Worm (Caenorhabditis elegans): ENCODE results near the gene srab-17.

DNA sequence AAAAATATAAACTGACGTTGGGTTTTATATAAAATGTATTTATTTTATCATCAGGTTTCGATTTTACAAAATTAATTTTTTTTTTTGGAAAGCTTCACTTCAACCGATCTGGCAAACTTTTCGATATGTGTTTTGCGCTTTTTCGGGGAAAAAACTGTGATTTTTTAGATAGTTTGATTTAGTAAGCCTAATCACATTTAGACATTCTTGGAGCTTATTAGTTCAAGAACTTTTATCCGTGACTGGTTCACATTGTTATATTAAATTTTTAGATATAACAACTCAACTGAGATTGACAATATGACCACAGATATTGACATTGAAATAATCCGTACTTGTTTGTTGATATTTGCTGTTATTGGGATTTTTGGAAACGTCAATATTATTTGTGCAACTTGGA lies 30.5 kb downstream of the srab-17 start, which contains the start of gene srsx-21:
- TF ChIP-seq him-1 (tag; optimal IDR thresholded peaks at IDR 0.05) (no peak), dao-5 (tag; optimal IDR thresholded peaks at IDR 0.05) (no peak), W03F9.2 (tag; optimal IDR thresholded peaks at IDR 0.05) (no peak)
